Fruit fly (Drosophila melanogaster) whole organism, embryonic: ENCODE results near the gene Rcd2.

ENCODE experiments used
- CG10654 ChIP-seq: fragments of 200-800 bp; sonication (Bioruptor generic); optimal IDR thresholded peaks from 2 replicates; lab custom pipeline; 2016; ENCODE audit warnings: missing biosample characterization, missing genetic modification characterization
- CG10959 ChIP-seq: fragments of 200-800 bp; sonication (Bioruptor generic); IDR thresholded peaks from 2 replicates; pipeline ENCODE4 v1.3.6; 2022; ENCODE audit warnings: missing biosample characterization, missing genetic modification characterization
- CG12071 ChIP-seq: fragments of 200-800 bp; sonication (Bioruptor generic); optimal IDR thresholded peaks from 3 replicates; lab custom pipeline; 2018; ENCODE audit warnings: missing biosample characterization, mild to moderate bottlenecking, missing genetic modification characterization
- CG12942 ChIP-seq: fragments of 200-800 bp; sonication (Bioruptor generic); optimal IDR thresholded peaks from 3 replicates; lab custom pipeline; 2016; ENCODE audit warnings: missing biosample characterization, missing genetic modification characterization
- CG14965 ChIP-seq: fragments of 200-800 bp; sonication (Bioruptor generic); optimal IDR thresholded peaks from 2 replicates; lab custom pipeline; 2016; ENCODE audit warnings: missing biosample characterization, missing genetic modification characterization, borderline replicate concordance
- CG17359 ChIP-seq: fragments of 200-800 bp; sonication (Bioruptor generic); optimal IDR thresholded peaks from 3 replicates; lab custom pipeline; 2018; ENCODE audit warnings: missing biosample characterization, mild to moderate bottlenecking, missing genetic modification characterization, moderate library complexity
- CG17829 ChIP-seq: fragments of 200-800 bp; optimal IDR thresholded peaks from 2 replicates; lab custom pipeline; 2019; ENCODE audit warnings: missing biosample characterization, mild to moderate bottlenecking, missing genetic modification characterization, moderate library complexity
- CG18476 ChIP-seq: fragments of 200-800 bp; sonication (Bioruptor generic); optimal IDR thresholded peaks from 2 replicates; lab custom pipeline; 2016; ENCODE audit warnings: missing biosample characterization, mild to moderate bottlenecking, missing genetic modification characterization
- CG2116 ChIP-seq: fragments of 200-800 bp; sonication (Bioruptor generic); optimal IDR thresholded peaks from 3 replicates; lab custom pipeline; 2018; ENCODE audit warnings: missing biosample characterization, mild to moderate bottlenecking, missing genetic modification characterization
- CG4707 ChIP-seq: fragments of 200-800 bp; sonication (Bioruptor generic); optimal IDR thresholded peaks from 2 replicates; lab custom pipeline; 2018; ENCODE audit warnings: missing biosample characterization, mild to moderate bottlenecking, missing genetic modification characterization, moderate library complexity
- CG4854 ChIP-seq: fragments of 200-800 bp; sonication (Bioruptor generic); optimal IDR thresholded peaks from 2 replicates; lab custom pipeline; 2016; ENCODE audit warnings: missing biosample characterization, missing genetic modification characterization, inconsistent platforms
- CG6791 ChIP-seq: fragments of 200-800 bp; sonication (Bioruptor generic); IDR thresholded peaks from 3 replicates; pipeline ENCODE4 v1.3.6; 2022; ENCODE audit warnings: missing biosample characterization, missing genetic modification characterization; ENCODE audit not compliant: partially characterized antibody
- CG8089 ChIP-seq: fragments of 200-800 bp; sonication (Bioruptor generic); optimal IDR thresholded peaks from 3 replicates; lab custom pipeline; 2016; ENCODE audit warnings: missing biosample characterization, missing genetic modification characterization
- CG8765 ChIP-seq: fragments of 200-800 bp; sonication (Bioruptor generic); IDR thresholded peaks from 2 replicates; pipeline ENCODE4 v1.3.6; 2022; ENCODE audit warnings: missing biosample characterization, missing genetic modification characterization
- Hey ChIP-seq: fragments of 200-800 bp; sonication (Bioruptor generic); optimal IDR thresholded peaks from 3 replicates; lab custom pipeline; 2018; ENCODE audit warnings: missing biosample characterization, mild to moderate bottlenecking, missing genetic modification characterization
- Hmr ChIP-seq: fragments of 200-800 bp; sonication (Bioruptor generic); optimal IDR thresholded peaks from 3 replicates; lab custom pipeline; 2017; ENCODE audit warnings: mild to moderate bottlenecking, missing biosample characterization, missing genetic modification reagents, missing genetic modification characterization
- Hr78 ChIP-seq, 2 experiments: fragments of 200-800 bp in 1 of 2; fragments of >200 bp in 1 of 2; sonication (Bioruptor generic) in 1 of 2; optimal IDR thresholded peaks; 2 replicates each; lab custom pipeline; 2017 to 2019; ENCODE audit warnings: missing biosample characterization in 2 of 2, missing genetic modification characterization in 2 of 2, mild to moderate bottlenecking in 1 of 2, moderate library complexity in 1 of 2
- Nf-YA ChIP-seq: fragments of 200-800 bp; sonication (Bioruptor generic); IDR thresholded peaks from 2 replicates; pipeline ENCODE4 v1.3.6; 2022; ENCODE audit warnings: missing biosample characterization, missing genetic modification characterization
- Oaz ChIP-seq: fragments of 200-800 bp; sonication (Bioruptor generic); IDR thresholded peaks from 2 replicates; pipeline ENCODE4 v1.3.6; 2022; ENCODE audit warnings: missing biosample characterization, missing genetic modification characterization
- Opbp ChIP-seq: fragments of 200-800 bp; sonication (Bioruptor generic); IDR thresholded peaks from 3 replicates; pipeline ENCODE4 v1.3.6; 2022; ENCODE audit warnings: missing biosample characterization, missing genetic modification characterization; ENCODE audit not compliant: partially characterized antibody
- PHDP ChIP-seq: fragments of 200-800 bp; sonication (Bioruptor generic); optimal IDR thresholded peaks from 3 replicates; lab custom pipeline; 2018; ENCODE audit warnings: missing biosample characterization, mild to moderate bottlenecking, missing genetic modification characterization, moderate library complexity
- Pdp1 ChIP-seq, 2 experiments: fragments of 200-800 bp; sonication (Bioruptor generic); optimal IDR thresholded peaks; 3 replicates each; lab custom pipeline; 2016; ENCODE audit warnings: missing biosample characterization in 2 of 2, missing genetic modification characterization in 2 of 2, mild to moderate bottlenecking in 1 of 2, moderate library complexity in 1 of 2
- Six4 ChIP-seq: fragments of 200-800 bp; sonication (Bioruptor generic); optimal IDR thresholded peaks from 2 replicates; lab custom pipeline; 2016; ENCODE audit warnings: missing biosample characterization, missing genetic modification characterization
- ase ChIP-seq: fragments of 200-800 bp; sonication (Bioruptor generic); IDR thresholded peaks from 3 replicates; pipeline ENCODE4 v1.3.6; 2022; ENCODE audit warnings: missing biosample characterization, missing genetic modification characterization
- bowl ChIP-seq: fragments of 200-800 bp; sonication (Bioruptor generic); IDR thresholded peaks from 2 replicates; pipeline ENCODE4 v1.3.6; 2022; ENCODE audit warnings: missing biosample characterization, missing genetic modification characterization
- chinmo ChIP-seq: fragments of 200-800 bp; sonication (Bioruptor generic); IDR thresholded peaks from 4 replicates; pipeline ENCODE4 v1.3.6; 2022; ENCODE audit warnings: missing biosample characterization, missing genetic modification characterization; ENCODE audit not compliant: partially characterized antibody
- dm ChIP-seq: fragments of 200-800 bp; sonication (Bioruptor generic); optimal IDR thresholded peaks from 3 replicates; lab custom pipeline; 2016; ENCODE audit warnings: missing biosample characterization, missing genetic modification characterization
- eve ChIP-seq, 2 experiments: fragments of >200 bp; optimal IDR thresholded peaks; 2 replicates each; lab custom pipeline; 2017; ENCODE audit warnings: missing biosample characterization in 2 of 2, missing genetic modification characterization in 2 of 2
- exex ChIP-seq: fragments of 200-800 bp; sonication (Bioruptor generic); optimal IDR thresholded peaks from 4 replicates; lab custom pipeline; 2018; ENCODE audit warnings: missing biosample characterization, mild to moderate bottlenecking, missing genetic modification characterization, moderate library complexity
- fu2 ChIP-seq: fragments of 200-800 bp; sonication (Bioruptor generic); optimal IDR thresholded peaks from 2 replicates; lab custom pipeline; 2016; ENCODE audit warnings: missing biosample characterization, missing genetic modification characterization
- grau ChIP-seq: fragments of 200-800 bp; optimal IDR thresholded peaks from 3 replicates; lab custom pipeline; 2019; ENCODE audit warnings: missing biosample characterization, mild to moderate bottlenecking, missing genetic modification characterization, moderate library complexity
- grn ChIP-seq: fragments of 200-800 bp; sonication (Bioruptor generic); optimal IDR thresholded peaks from 3 replicates; lab custom pipeline; 2017; ENCODE audit warnings: missing biosample characterization, missing genetic modification characterization
- her ChIP-seq: fragments of 200-800 bp; sonication (Bioruptor generic); optimal IDR thresholded peaks from 2 replicates; lab custom pipeline; 2016; ENCODE audit warnings: missing biosample characterization, missing genetic modification characterization
- jigr1 ChIP-seq: fragments of 200-800 bp; sonication (Bioruptor generic); IDR thresholded peaks from 3 replicates; pipeline ENCODE4 v1.3.6; 2022; ENCODE audit warnings: missing biosample characterization, missing genetic modification characterization
- lab ChIP-seq: fragments of 200-800 bp; sonication (Bioruptor generic); optimal IDR thresholded peaks from 3 replicates; lab custom pipeline; 2017; ENCODE audit warnings: missing biosample characterization, missing genetic modification characterization, mild to moderate bottlenecking, moderate library complexity, missing genetic modification reagents
- mirr ChIP-seq: fragments of 200-800 bp; sonication (Bioruptor generic); optimal IDR thresholded peaks from 3 replicates; lab custom pipeline; 2018; ENCODE audit warnings: missing biosample characterization, mild to moderate bottlenecking, missing genetic modification characterization
- pan ChIP-seq, 4 experiments: fragments of >200 bp in 3 of 4; fragments of 200-800 bp in 1 of 4; sonication (Bioruptor generic) in 1 of 4; optimal IDR thresholded peaks in 3 of 4; IDR thresholded peaks in 1 of 4; 2 replicates each; pipeline versions ENCODE4 v1.3.6 to Lab custom; 2017 to 2022; ENCODE audit warnings: missing biosample characterization in 2 of 4, missing genetic modification characterization in 2 of 4, mixed read lengths in 1 of 4
- phol ChIP-seq: fragments of 200-800 bp; sonication (Bioruptor generic); optimal IDR thresholded peaks from 3 replicates; lab custom pipeline; 2018; ENCODE audit warnings: missing biosample characterization, mild to moderate bottlenecking, missing genetic modification characterization, moderate library complexity
- repo ChIP-seq: fragments of 200-800 bp; sonication (Bioruptor generic); optimal IDR thresholded peaks from 2 replicates; lab custom pipeline; 2016; ENCODE audit warnings: missing biosample characterization, missing genetic modification characterization
- run ChIP-seq: fragments of 200-800 bp; sonication (Bioruptor generic); optimal IDR thresholded peaks from 3 replicates; lab custom pipeline; 2018; ENCODE audit warnings: missing biosample characterization, mild to moderate bottlenecking, missing genetic modification characterization
- schlank ChIP-seq: fragments of 200-800 bp; sonication (Bioruptor generic); optimal IDR thresholded peaks from 2 replicates; lab custom pipeline; 2018; ENCODE audit warnings: missing biosample characterization, mild to moderate bottlenecking, missing genetic modification characterization
- sd ChIP-seq: fragments of 200-800 bp; sonication (Bioruptor generic); optimal IDR thresholded peaks from 3 replicates; lab custom pipeline; 2018; ENCODE audit warnings: missing biosample characterization, mild to moderate bottlenecking, missing genetic modification characterization, moderate library complexity
- sens ChIP-seq: fragments of 200-800 bp; sonication (Bioruptor generic); peaks from one replicate; lab custom pipeline; 2016; ENCODE audit warnings: missing biosample characterization, missing genetic modification characterization
- sisA ChIP-seq: fragments of 200-800 bp; sonication (Bioruptor generic); IDR thresholded peaks from 2 replicates; pipeline ENCODE4 v1.3.6; 2022; ENCODE audit warnings: missing biosample characterization, missing genetic modification characterization
- sob ChIP-seq: fragments of 200-800 bp; sonication (Bioruptor generic); IDR thresholded peaks from 2 replicates; pipeline ENCODE4 v1.3.6; 2022; ENCODE audit warnings: missing biosample characterization, missing genetic modification characterization
- stwl ChIP-seq: fragments of 200-800 bp; sonication (Bioruptor generic); optimal IDR thresholded peaks from 3 replicates; lab custom pipeline; 2018; ENCODE audit warnings: missing biosample characterization, mild to moderate bottlenecking, missing genetic modification characterization, moderate library complexity
- vvl ChIP-seq: fragments of 200-800 bp; sonication (Bioruptor generic); IDR thresholded peaks from 2 replicates; pipeline ENCODE4 v1.3.6; 2022; ENCODE audit warnings: missing biosample characterization, missing genetic modification characterization
- wek ChIP-seq: fragments of 200-800 bp; sonication (Bioruptor generic); optimal IDR thresholded peaks from 3 replicates; lab custom pipeline; 2018; ENCODE audit warnings: missing biosample characterization, mild to moderate bottlenecking, missing genetic modification characterization, moderate library complexity
- zfh1 ChIP-seq: fragments of 200-800 bp; sonication (Bioruptor generic); IDR thresholded peaks from 3 replicates; pipeline ENCODE4 v1.3.6; 2022; ENCODE audit warnings: missing biosample characterization, missing genetic modification characterization

The Rcd2 gene

dm6 chr3L:20530347-20531177, 9.7 kb downstream of the Rcd2 start (continued):
- TF ChIP-seq CG8089 (GFP tag; lab: Kevin White, UChicago) (no peak), chinmo (GFP tag; lab: Robert Waterston, UW) (0 out of 4 replicates have a peak, but pooled peaks have one; percentile 40), Nf-YA (GFP tag; lab: Robert Waterston, UW) (no peak), schlank (no peak), CG14965 (GFP tag; lab: Kevin White, UChicago) (no peak), vvl (GFP tag; lab: Robert Waterston, UW) (0 out of 2 replicates have a peak, but pooled peaks have one; percentile 6), stwl (tag; lab: Kevin White, UChicago) (peak; percentile 53), CG2116 (GFP tag; lab: Kevin White, UChicago) (peak; percentile 16), dm (GFP tag; lab: Kevin White, UChicago) (no peak), jigr1 (no peak), grau (tag; lab: Kevin White, UChicago) (no peak), CG6791 (0 out of 3 replicates have a peak, but pooled peaks have one; percentile 9), repo (GFP tag; lab: Kevin White, UChicago) (no peak), pan (optimal IDR thresholded peaks at IDR 0.05; lab: Kevin White, UChicago) (no peak), pan (GFP tag; optimal IDR thresholded peaks at IDR 0.05 in 1 of 2, IDR thresholded peaks at IDR 0.05 in 1 of 2) (no peak), CG8765 (GFP tag; lab: Robert Waterston, UW) (no peak), lab (peak; percentile 46), Opbp (GFP tag; lab: Robert Waterston, UW) (0 out of 3 replicates have a peak, but pooled peaks have one; percentile 31), run (no peak), Pdp1 (GFP tag; optimal IDR thresholded peaks at IDR 0.05; lab: Kevin White, UChicago) (peak in 1 of 2 experiments; percentile 18), CG12071 (no peak), mirr (GFP tag; lab: Kevin White, UChicago) (peak; percentile 8), Hr78 (GFP tag; optimal IDR thresholded peaks at IDR 0.05; lab: Kevin White, UChicago) (no peak), grn (GFP tag; lab: Kevin White, UChicago) (peak; percentile 63), zfh1 (GFP tag; lab: Robert Waterston, UW) (no peak), CG10959 (GFP tag; lab: Robert Waterston, UW) (no peak), CG18476 (GFP tag; lab: Kevin White, UChicago) (no peak), Hmr (peak; percentile 14), ase (GFP tag; lab: Robert Waterston, UW) (no peak), PHDP (no peak), CG17829 (tag; lab: Kevin White, UChicago) (peak; percentile 99), her (GFP tag; lab: Kevin White, UChicago) (no peak)

dm6 chr3L:20529918-20530317, 10.3 kb downstream of the Rcd2 start:
- TF ChIP-seq sd (peak; percentile 50), CG4707 (GFP tag; lab: Kevin White, UChicago) (no peak), CG4854 (GFP tag; lab: Kevin White, UChicago) (no peak), eve (GFP tag; optimal IDR thresholded peaks at IDR 0.05; lab: Kevin White, UChicago) (peak in 1 of 2 experiments; percentile 2), fu2 (GFP tag; lab: Kevin White, UChicago) (no peak), CG17359 (tag; lab: Kevin White, UChicago) (no peak), Six4 (GFP tag; lab: Kevin White, UChicago) (no peak), Oaz (GFP tag; lab: Robert Waterston, UW) (no peak), CG12942 (GFP tag; lab: Kevin White, UChicago) (no peak), sob (GFP tag; lab: Robert Waterston, UW) (no peak), sens (GFP tag; lab: Kevin White, UChicago) (peak; percentile 10), wek (no peak), sisA (GFP tag; lab: Robert Waterston, UW) (no peak), stwl (tag; lab: Kevin White, UChicago) (no peak), bowl (GFP tag; lab: Robert Waterston, UW) (no peak), CG10654 (GFP tag; lab: Kevin White, UChicago) (no peak), Hey (tag; lab: Kevin White, UChicago) (no peak), phol (tag; lab: Kevin White, UChicago) (no peak), exex (tag; lab: Kevin White, UChicago) (peak; percentile 52)
